Fruit fly (Drosophila melanogaster): ENCODE measurements around the gene yip2.
A peak's percentile ranks its signal among the peaks of the same experiment; 100 is the strongest.

yip2 gene

DNA sequence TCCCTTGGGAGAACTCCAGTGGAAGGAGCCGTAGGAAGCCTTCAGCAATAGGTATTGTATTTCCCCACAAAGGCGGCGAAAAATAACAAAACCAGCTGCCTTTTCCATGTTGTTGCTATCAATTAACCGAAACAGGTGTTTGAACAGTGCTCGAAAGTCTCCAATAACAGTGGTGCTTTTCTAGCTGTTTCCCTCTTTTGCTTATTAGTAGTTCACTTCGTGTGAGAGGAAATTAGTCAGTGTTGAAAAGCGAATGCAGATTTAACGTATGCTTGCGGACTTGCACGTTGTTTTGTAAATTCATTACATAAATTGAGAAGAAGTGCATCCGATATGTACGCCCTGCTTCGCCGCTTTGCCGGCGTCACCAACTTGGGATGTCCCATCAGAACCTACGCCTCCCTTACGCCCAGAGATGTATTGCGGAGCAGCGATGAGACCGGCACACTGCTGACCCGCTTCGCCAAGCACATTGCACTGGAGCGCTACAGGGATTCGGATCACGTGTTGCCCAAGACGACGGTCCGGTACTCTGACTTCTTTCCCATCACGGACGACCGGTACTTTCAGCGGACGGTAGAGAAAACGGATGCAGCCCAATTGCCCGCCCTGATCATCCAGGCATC lies 23.7 kb downstream of the yip2 start, which contains the start of the genes Datp and CG4619 (continued):
- TF ChIP-seq CG12104 (GFP tag; optimal IDR thresholded peaks at IDR 0.05) (no peak), CG2678 (tag; optimal IDR thresholded peaks at IDR 0.05) (no peak), CG9876 (GFP tag; optimal IDR thresholded peaks at IDR 0.05) (peak; percentile 48), ash1 (GFP tag; optimal IDR thresholded peaks at IDR 0.05) (no peak), kah (GFP tag; optimal IDR thresholded peaks at IDR 0.05) (peak; percentile 97), fu2 (GFP tag; optimal IDR thresholded peaks at IDR 0.05) (peak; percentile 69), Sry-β (GFP tag; optimal IDR thresholded peaks at IDR 0.05) (peak; percentile 93), CG14441 (GFP tag; IDR thresholded peaks at IDR 0.05) (0 out of 2 replicates have a peak, but pooled peaks have one; percentile 35), ewg (GFP tag; optimal IDR thresholded peaks at IDR 0.05) (peak; percentile 0), bowl (GFP tag; IDR thresholded peaks at IDR 0.05) (no peak), nau (GFP tag; optimal IDR thresholded peaks at IDR 0.05) (no peak), luna (GFP tag; optimal IDR thresholded peaks at IDR 0.05) (no peak), CG17328 (GFP tag; IDR thresholded peaks at IDR 0.05) (peak; percentile 29; the same call in 1 of the 2 replicates), unc-4 (GFP tag; IDR thresholded peaks at IDR 0.05; ENCODE audit: partially characterized antibody) (peak; percentile 37; the same call in 1 of the 2 replicates), usp (GFP tag; optimal IDR thresholded peaks at IDR 0.05) (no peak), row (GFP tag; IDR thresholded peaks at IDR 0.05) (peak; percentile 61), tin (GFP tag; optimal IDR thresholded peaks at IDR 0.05) (peak; percentile 31), CG3995 (GFP tag; optimal IDR thresholded peaks at IDR 0.05) (peak; percentile 36), HmgZ (tag; optimal IDR thresholded peaks at IDR 0.05) (peak; percentile 87), unpg (GFP tag; optimal IDR thresholded peaks at IDR 0.05) (no peak), da (GFP tag; optimal IDR thresholded peaks at IDR 0.05) (peak; percentile 49), HLH3B (GFP tag; IDR thresholded peaks at IDR 0.05) (0 out of 2 replicates have a peak, but pooled peaks have one; percentile 25), CG16863 (GFP tag; optimal IDR thresholded peaks at IDR 0.05) (no peak), Ets65A (GFP tag) (peak; percentile 91), p53 (GFP tag; optimal IDR thresholded peaks at IDR 0.05) (no peak), CG14860 (GFP tag; IDR thresholded peaks at IDR 0.05; ENCODE audit: partially characterized antibody) (0 out of 3 replicates have a peak, but pooled peaks have one; percentile 7), CG14965 (GFP tag; optimal IDR thresholded peaks at IDR 0.05; ENCODE audit: borderline replicate concordance) (no peak), CG11723 (GFP tag; optimal IDR thresholded peaks at IDR 0.05) (no peak), Lim3 (GFP tag; IDR thresholded peaks at IDR 0.05) (no peak), CG34224 (GFP tag; IDR thresholded peaks at IDR 0.05; ENCODE audit: partially characterized antibody) (peak; percentile 43; the same call in 1 of the 3 replicates), CG13424 (tag; optimal IDR thresholded peaks at IDR 0.05) (peak; percentile 3), Bgb (GFP tag; IDR thresholded peaks at IDR 0.05; ENCODE audit: partially characterized antibody) (peak; percentile 8; the same call in 1 of the 2 replicates), cg (GFP tag; optimal IDR thresholded peaks at IDR 0.05) (no peak), Dref (GFP tag; IDR thresholded peaks at IDR 0.05) (peak; percentile 46), pita (GFP tag; optimal IDR thresholded peaks at IDR 0.05) (no peak), trem (tag; optimal IDR thresholded peaks at IDR 0.05) (peak; percentile 32), crc (GFP tag; optimal IDR thresholded peaks at IDR 0.05) (no peak), CG12155 (GFP tag; optimal IDR thresholded peaks at IDR 0.05) (peak; percentile 11), CG18764 (GFP tag; optimal IDR thresholded peaks at IDR 0.05) (peak; percentile 32), zfh2 (GFP tag; optimal IDR thresholded peaks at IDR 0.05) (peak; percentile 77), disco-r (GFP tag; optimal IDR thresholded peaks at IDR 0.05) (peak; percentile 20), CG5245 (GFP tag; optimal IDR thresholded peaks at IDR 0.05) (peak; percentile 17), Hmr (GFP tag; optimal IDR thresholded peaks at IDR 0.05) (no peak), CG9797 (GFP tag; optimal IDR thresholded peaks at IDR 0.05) (peak; percentile 8), Eip74EF (GFP tag; optimal IDR thresholded peaks at IDR 0.05) (no peak), sens-2 (GFP tag; IDR thresholded peaks at IDR 0.05) (no peak), HLH54F (GFP tag; optimal IDR thresholded peaks at IDR 0.05) (peak; percentile 67), CG13775 (GFP tag; optimal IDR thresholded peaks at IDR 0.05) (no peak), dm (GFP tag; optimal IDR thresholded peaks at IDR 0.05) (peak; percentile 89)

All from whole organism, embryonic.